Fruit fly (Drosophila melanogaster) whole organism, prepupa: ENCODE results near the gene Oseg1.

Source experiments
- Blimp-1 ChIP-seq: fragments of 200-800 bp; sonication (Bioruptor generic); optimal IDR thresholded peaks from 3 replicates; lab custom pipeline; 2017; ENCODE audit warnings: missing biosample characterization, missing genetic modification characterization, mild to moderate bottlenecking, moderate library complexity, missing genetic modification reagents
- CG10669 ChIP-seq: fragments of 200-800 bp; sonication (Bioruptor generic); optimal IDR thresholded peaks from 3 replicates; lab custom pipeline; 2018; ENCODE audit warnings: missing biosample characterization, mild to moderate bottlenecking, missing genetic modification characterization, moderate library complexity
- CG15336 ChIP-seq: fragments of 200-800 bp; sonication (Bioruptor generic); IDR thresholded peaks from 2 replicates; pipeline ENCODE4 v1.3.6; 2022; ENCODE audit warnings: missing biosample characterization, missing genetic modification characterization
- CG1621 ChIP-seq: fragments of 200-800 bp; sonication (Bioruptor generic); optimal IDR thresholded peaks from 3 replicates; lab custom pipeline; 2018; ENCODE audit warnings: missing biosample characterization, mild to moderate bottlenecking, missing genetic modification characterization
- CG16779 ChIP-seq: fragments of 200-800 bp; sonication (Bioruptor generic); optimal IDR thresholded peaks from 3 replicates; lab custom pipeline; 2017; ENCODE audit warnings: missing biosample characterization, mild to moderate bottlenecking, missing genetic modification characterization
- CG3032 ChIP-seq: fragments of 200-800 bp; optimal IDR thresholded peaks from 2 replicates; lab custom pipeline; 2019; ENCODE audit warnings: missing biosample characterization, mild to moderate bottlenecking, missing genetic modification characterization, moderate library complexity
- CG31627 ChIP-seq: fragments of 200-800 bp; sonication (Bioruptor generic); optimal IDR thresholded peaks from 3 replicates; lab custom pipeline; 2016; ENCODE audit warnings: missing biosample characterization, missing genetic modification characterization
- CG32006 ChIP-seq: fragments of 200-800 bp; sonication (Bioruptor generic); optimal IDR thresholded peaks from 3 replicates; lab custom pipeline; 2017; ENCODE audit warnings: missing biosample characterization, mild to moderate bottlenecking, missing genetic modification characterization
- CG3919 ChIP-seq: fragments of 200-800 bp; sonication (Bioruptor generic); optimal IDR thresholded peaks from 3 replicates; lab custom pipeline; 2016; ENCODE audit warnings: missing biosample characterization, missing genetic modification characterization
- CG4318 ChIP-seq: fragments of 200-800 bp; sonication (Bioruptor generic); optimal IDR thresholded peaks from 3 replicates; lab custom pipeline; 2017; ENCODE audit warnings: missing biosample characterization, mild to moderate bottlenecking, missing genetic modification characterization
- CG6163 ChIP-seq: fragments of 200-800 bp; sonication (Bioruptor generic); IDR thresholded peaks from 3 replicates; pipeline ENCODE4 v1.3.6; 2022; ENCODE audit warnings: missing biosample characterization, missing genetic modification characterization
- CG6276 ChIP-seq: fragments of 200-800 bp; sonication (Bioruptor generic); optimal IDR thresholded peaks from 2 replicates; lab custom pipeline; 2017; ENCODE audit warnings: missing biosample characterization, mild to moderate bottlenecking, missing genetic modification characterization
- CG6792 ChIP-seq: fragments of 200-800 bp; sonication (Bioruptor generic); optimal IDR thresholded peaks from 3 replicates; lab custom pipeline; 2016; ENCODE audit warnings: missing biosample characterization, missing genetic modification characterization
- CG6808 ChIP-seq: fragments of 200-800 bp; sonication (Bioruptor generic); optimal IDR thresholded peaks from 3 replicates; lab custom pipeline; 2017; ENCODE audit warnings: missing biosample characterization, missing genetic modification characterization, mild to moderate bottlenecking, moderate library complexity, missing genetic modification reagents
- CG6854 ChIP-seq: fragments of 200-800 bp; sonication (Bioruptor generic); optimal IDR thresholded peaks from 2 replicates; lab custom pipeline; 2017; ENCODE audit warnings: missing biosample characterization, mild to moderate bottlenecking, missing genetic modification characterization
- CG7368 ChIP-seq: fragments of 200-800 bp; sonication (Bioruptor generic); optimal IDR thresholded peaks from 3 replicates; lab custom pipeline; 2016; ENCODE audit warnings: missing biosample characterization, missing genetic modification characterization
- CG8119 ChIP-seq: fragments of 200-800 bp; sonication (Bioruptor generic); IDR thresholded peaks from 3 replicates; pipeline ENCODE4 v1.3.6; 2022; ENCODE audit warnings: missing biosample characterization, missing genetic modification characterization
- CG8319 ChIP-seq: fragments of 200-800 bp; sonication (Bioruptor generic); optimal IDR thresholded peaks from 3 replicates; lab custom pipeline; 2016; ENCODE audit warnings: missing biosample characterization, missing genetic modification characterization
- CG8632 ChIP-seq: fragments of 200-800 bp; sonication (Bioruptor generic); optimal IDR thresholded peaks from 3 replicates; lab custom pipeline; 2016; ENCODE audit warnings: missing biosample characterization, missing genetic modification characterization
- Eip75B ChIP-seq: fragments of 200-800 bp; sonication (Bioruptor generic); optimal IDR thresholded peaks from 3 replicates; lab custom pipeline; 2016; ENCODE audit warnings: missing biosample characterization, missing genetic modification characterization
- Eip78C ChIP-seq: fragments of 200-800 bp; sonication (Bioruptor generic); peaks from one replicate; lab custom pipeline; 2016; ENCODE audit warnings: missing biosample characterization, missing genetic modification characterization
- Eip93F ChIP-seq: fragments of 200-800 bp; sonication (Bioruptor generic); optimal IDR thresholded peaks from 2 replicates; lab custom pipeline; 2016; ENCODE audit warnings: missing biosample characterization, mild to moderate bottlenecking, missing genetic modification characterization
- Ets21C ChIP-seq: fragments of 200-800 bp; sonication (Bioruptor generic); optimal IDR thresholded peaks from 3 replicates; lab custom pipeline; 2016; ENCODE audit warnings: missing biosample characterization, missing genetic modification characterization
- Ets96B ChIP-seq: fragments of 200-800 bp; optimal IDR thresholded peaks from 2 replicates; lab custom pipeline; 2019; ENCODE audit warnings: missing biosample characterization, mild to moderate bottlenecking, missing genetic modification characterization, moderate library complexity
- Hr38 ChIP-seq: sonication (Bioruptor generic); optimal IDR thresholded peaks from 2 replicates; lab custom pipeline; 2016; ENCODE audit warnings: missing biosample characterization, missing genetic modification characterization
- Hr39 ChIP-seq: fragments of 200-800 bp; sonication (Bioruptor generic); optimal IDR thresholded peaks from 2 replicates; lab custom pipeline; 2016; ENCODE audit warnings: missing biosample characterization, missing genetic modification characterization
- Hr4 ChIP-seq: fragments of 200-800 bp; sonication (Bioruptor generic); optimal IDR thresholded peaks from 3 replicates; lab custom pipeline; 2016; ENCODE audit warnings: missing biosample characterization, missing genetic modification characterization
- Lpt ChIP-seq: fragments of 200-800 bp; sonication (Bioruptor generic); optimal IDR thresholded peaks from 3 replicates; lab custom pipeline; 2016; ENCODE audit warnings: missing biosample characterization, missing genetic modification characterization
- Met ChIP-seq: fragments of 200-800 bp; sonication (Bioruptor generic); optimal IDR thresholded peaks from 3 replicates; lab custom pipeline; 2016; ENCODE audit warnings: missing biosample characterization, missing genetic modification characterization
- OdsH ChIP-seq: fragments of 200-800 bp; sonication (Bioruptor generic); optimal IDR thresholded peaks from 3 replicates; lab custom pipeline; 2016; ENCODE audit warnings: missing biosample characterization, missing genetic modification characterization
- Sox102F ChIP-seq: fragments of 200-800 bp; sonication (Bioruptor generic); optimal IDR thresholded peaks from 2 replicates; lab custom pipeline; 2016; ENCODE audit warnings: missing biosample characterization, mild to moderate bottlenecking, missing genetic modification characterization
- Sox14 ChIP-seq: fragments of 200-800 bp; sonication (Bioruptor generic); optimal IDR thresholded peaks from 3 replicates; lab custom pipeline; 2016; ENCODE audit warnings: missing biosample characterization, missing genetic modification characterization
- Sox15 ChIP-seq: fragments of 200-800 bp; sonication (Bioruptor generic); optimal IDR thresholded peaks from 3 replicates; lab custom pipeline; 2016; ENCODE audit warnings: missing biosample characterization, missing genetic modification characterization
- achi ChIP-seq: fragments of 200-800 bp; sonication (Bioruptor generic); optimal IDR thresholded peaks from 3 replicates; lab custom pipeline; 2016; ENCODE audit warnings: missing biosample characterization, missing genetic modification characterization
- acj6 ChIP-seq: fragments of 200-800 bp; sonication (Bioruptor generic); optimal IDR thresholded peaks from 3 replicates; lab custom pipeline; 2016; ENCODE audit warnings: missing biosample characterization, missing genetic modification characterization
- cyc ChIP-seq: fragments of 200-800 bp; sonication (Bioruptor generic); optimal IDR thresholded peaks from 3 replicates; lab custom pipeline; 2016; ENCODE audit warnings: missing biosample characterization, missing genetic modification characterization
- dac ChIP-seq: fragments of 200-800 bp; sonication (Bioruptor generic); optimal IDR thresholded peaks from 2 replicates; lab custom pipeline; 2017; ENCODE audit warnings: missing biosample characterization, mild to moderate bottlenecking, missing genetic modification characterization
- eg ChIP-seq: fragments of 200-800 bp; sonication (Bioruptor generic); IDR thresholded peaks from 3 replicates; pipeline ENCODE4 v1.3.6; 2022; ENCODE audit warnings: missing biosample characterization, missing genetic modification characterization
- esn ChIP-seq: fragments of 200-800 bp; sonication (Bioruptor generic); optimal IDR thresholded peaks from 2 replicates; lab custom pipeline; 2016; ENCODE audit warnings: missing biosample characterization, mild to moderate bottlenecking, missing genetic modification characterization, moderate library complexity
- fd59A ChIP-seq: fragments of 200-800 bp; sonication (Bioruptor generic); optimal IDR thresholded peaks from 2 replicates; lab custom pipeline; 2017; ENCODE audit warnings: missing biosample characterization, mild to moderate bottlenecking, missing genetic modification characterization, missing genetic modification reagents
- fd85E ChIP-seq: fragments of 200-800 bp; sonication (Bioruptor generic); optimal IDR thresholded peaks from 3 replicates; lab custom pipeline; 2016; ENCODE audit warnings: missing biosample characterization, missing genetic modification characterization
- fkh ChIP-seq: fragments of 200-800 bp; sonication (Bioruptor generic); optimal IDR thresholded peaks from 3 replicates; lab custom pipeline; 2017; ENCODE audit warnings: missing biosample characterization, mild to moderate bottlenecking, missing genetic modification characterization, moderate library complexity
- lz ChIP-seq: fragments of 200-800 bp; sonication (Bioruptor generic); optimal IDR thresholded peaks from 3 replicates; lab custom pipeline; 2016; ENCODE audit warnings: missing biosample characterization, missing genetic modification characterization
- net ChIP-seq: fragments of 200-800 bp; sonication (Bioruptor generic); optimal IDR thresholded peaks from 3 replicates; lab custom pipeline; 2016; ENCODE audit warnings: missing biosample characterization, missing genetic modification characterization
- salr ChIP-seq, 2 experiments: fragments of 200-800 bp; sonication (Bioruptor generic); optimal IDR thresholded peaks; 3 replicates each; lab custom pipeline; 2016 to 2018; ENCODE audit warnings: missing biosample characterization in 2 of 2, missing genetic modification characterization in 2 of 2, mild to moderate bottlenecking in 1 of 2
- spab ChIP-seq: fragments of 200-800 bp; sonication (Bioruptor generic); optimal IDR thresholded peaks from 2 replicates; lab custom pipeline; 2017; ENCODE audit warnings: missing biosample characterization, mild to moderate bottlenecking, missing genetic modification characterization, missing genetic modification reagents
- ss ChIP-seq, 2 experiments: fragments of 200-800 bp; sonication (Bioruptor generic); optimal IDR thresholded peaks; 2 replicates in 1 of 2; 3 replicates in 1 of 2; lab custom pipeline; 2017 to 2018; ENCODE audit warnings: mild to moderate bottlenecking in 2 of 2, missing biosample characterization in 2 of 2, missing genetic modification characterization in 2 of 2, moderate library complexity in 1 of 2
- svp ChIP-seq: fragments of 200-800 bp; sonication (Bioruptor generic); peaks from one replicate; lab custom pipeline; 2016; ENCODE audit warnings: missing biosample characterization, missing genetic modification characterization
- topi ChIP-seq: fragments of 200-800 bp; sonication (Bioruptor generic); optimal IDR thresholded peaks from 3 replicates; lab custom pipeline; 2016; ENCODE audit warnings: missing biosample characterization, missing genetic modification characterization
- vri ChIP-seq: fragments of 200-800 bp; sonication (Bioruptor generic); optimal IDR thresholded peaks from 3 replicates; lab custom pipeline; 2016; ENCODE audit warnings: missing biosample characterization, mild to moderate bottlenecking, missing genetic modification characterization

Gene Oseg1

DNA sequence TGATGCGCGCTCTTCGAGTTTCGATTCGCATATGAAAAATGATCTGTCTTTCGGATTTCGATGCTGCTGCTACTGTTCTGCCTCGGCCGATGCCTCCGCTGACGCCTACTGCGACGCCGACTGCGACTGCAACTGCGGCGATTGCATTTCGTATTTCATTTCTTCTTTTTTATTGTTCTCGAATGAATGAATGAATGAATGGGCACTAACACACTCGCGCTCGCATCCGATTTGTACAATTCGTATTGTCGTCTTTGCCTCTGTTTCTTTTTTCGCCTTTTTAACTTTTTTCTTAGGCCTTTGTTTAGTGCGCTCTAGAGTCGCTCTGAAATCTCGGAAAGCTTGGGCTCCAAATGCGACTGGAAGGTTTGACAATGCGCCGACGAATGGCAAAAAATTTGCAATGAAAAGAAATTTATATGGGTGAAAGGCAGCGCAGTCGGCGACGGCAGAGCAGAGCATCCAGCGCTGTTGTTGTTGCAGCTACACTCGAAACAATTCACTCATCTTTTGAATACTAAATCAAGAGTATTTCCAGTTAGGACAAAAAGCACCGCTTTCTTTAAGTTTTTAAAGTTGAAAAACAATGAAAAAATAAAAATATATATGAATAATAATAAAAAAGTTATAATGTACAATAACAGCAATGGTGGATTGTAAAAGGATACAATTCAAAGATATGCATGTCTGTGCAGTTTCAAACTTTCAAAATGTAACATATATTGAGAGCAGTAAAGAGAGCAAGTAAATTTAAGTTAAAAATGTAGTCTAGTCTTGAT is 9.4 kb upstream of the Oseg1 start, which contains the start of gene CG32354:
Gene CG32354 (minus strand): TSS at position 398 of the 779 bp plus-strand sequence.
- TF ChIP-seq acj6 (GFP tag; lab: Kevin White, UChicago) = peak; percentile 28
- TF ChIP-seq esn = peak; percentile 16
- peak; percentile 14 for TF ChIP-seq Sox14 (GFP tag; lab: Kevin White, UChicago)
- 0 out of 3 replicates have a peak, but pooled peaks have one; percentile 43 for TF ChIP-seq eg
- TF ChIP-seq CG3032 = peak; percentile 4
- no peak for TF ChIP-seq CG8319
- TF ChIP-seq Ets21C (GFP tag; lab: Kevin White, UChicago) = no peak
- peak; percentile 22 for TF ChIP-seq Met (GFP tag; lab: Kevin White, UChicago)
- no peak for TF ChIP-seq CG7368 (GFP tag; lab: Kevin White, UChicago)
- peak; percentile 21 for TF ChIP-seq net (GFP tag; lab: Kevin White, UChicago)
- TF ChIP-seq CG1621 (tag; lab: Kevin White, UChicago) = peak; percentile 17
- no peak for TF ChIP-seq fkh (GFP tag; lab: Kevin White, UChicago)
- TF ChIP-seq CG8632 = no peak
- TF ChIP-seq CG32006 (GFP tag; lab: Kevin White, UChicago) = peak; percentile 90
- peak; percentile 17 for TF ChIP-seq Sox102F (GFP tag; lab: Kevin White, UChicago)
- TF ChIP-seq CG15336 = 0 out of 2 replicates have a peak, but pooled peaks have one; percentile 30
- peak; percentile 53 for TF ChIP-seq svp
- TF ChIP-seq CG6792 = no peak
- peak; percentile 53 for TF ChIP-seq dac (GFP tag; lab: Kevin White, UChicago)
- no peak for TF ChIP-seq Hr38
- peak; percentile 21 to 65 for TF ChIP-seq ss (GFP tag; optimal IDR thresholded peaks at IDR 0.05; lab: Kevin White, UChicago)
- TF ChIP-seq Ets96B = no peak
- peak; percentile 25 for TF ChIP-seq CG6808 (GFP tag; lab: Kevin White, UChicago)
- peak; percentile 30 for TF ChIP-seq CG3919 (GFP tag; lab: Kevin White, UChicago)
- no peak for TF ChIP-seq Sox15 (GFP tag; lab: Kevin White, UChicago)
- no peak for TF ChIP-seq CG6854 (GFP tag; lab: Kevin White, UChicago)
- TF ChIP-seq salr (GFP tag; optimal IDR thresholded peaks at IDR 0.05; lab: Kevin White, UChicago) = peak in 1 of 2 experiments; percentile 25
- TF ChIP-seq achi (GFP tag; lab: Kevin White, UChicago) = peak; percentile 5
- no peak for TF ChIP-seq Lpt (GFP tag; lab: Kevin White, UChicago)
- peak; percentile 75 for TF ChIP-seq CG4318 (GFP tag; lab: Kevin White, UChicago)
- TF ChIP-seq Hr4 (GFP tag; lab: Kevin White, UChicago) = peak; percentile 72
- TF ChIP-seq CG10669 (GFP tag; lab: Kevin White, UChicago) = no peak
- no peak for TF ChIP-seq fd85E
- no peak for TF ChIP-seq cyc (GFP tag; lab: Kevin White, UChicago)
- no peak for TF ChIP-seq Eip93F (GFP tag; lab: Kevin White, UChicago)
- TF ChIP-seq CG6276 = peak; percentile 68
- TF ChIP-seq OdsH (GFP tag; lab: Kevin White, UChicago) = peak; percentile 43
- TF ChIP-seq CG16779 (tag; lab: Kevin White, UChicago) = no peak
- peak; percentile 25 for TF ChIP-seq topi (GFP tag; lab: Kevin White, UChicago)
- TF ChIP-seq Hr39 = no peak
- TF ChIP-seq lz (GFP tag; lab: Kevin White, UChicago) = no peak
- no peak for TF ChIP-seq Blimp-1 (GFP tag; lab: Kevin White, UChicago)
- peak; percentile 79 for TF ChIP-seq Eip78C (GFP tag; lab: Kevin White, UChicago)
- TF ChIP-seq CG6163 (GFP tag; lab: Robert Waterston, UW) = peak; percentile 63; the same call in 2 of the 3 replicates
- TF ChIP-seq vri (GFP tag; lab: Kevin White, UChicago) = no peak
- no peak for TF ChIP-seq CG31627 (GFP tag; lab: Kevin White, UChicago)
- peak; percentile 28; the same call in 1 of the 3 replicates for TF ChIP-seq CG8119 (GFP tag; lab: Robert Waterston, UW)
- no peak for TF ChIP-seq fd59A
- TF ChIP-seq spab (GFP tag; lab: Kevin White, UChicago) = no peak
- TF ChIP-seq Eip75B (GFP tag; lab: Kevin White, UChicago) = peak; percentile 5
